Worm (Caenorhabditis elegans): ENCODE data around the gene amt-1.

ce11 chrX:4564717-4565316 lies 6.4 kb upstream of the amt-1 start, which contains the start of gene amt-4:
- TF ChIP-seq sea-2 (GFP tag; IDR thresholded peaks at IDR 0.05) (no peak), rpc-1 (optimal IDR thresholded peaks at IDR 0.05) (no peak), rpc-1 (tag; optimal IDR thresholded peaks at IDR 0.05) (no peak), ztf-3 (GFP tag; optimal IDR thresholded peaks at IDR 0.05) (no peak), ceh-40 (GFP tag; IDR thresholded peaks at IDR 0.05) (no peak), dox-1 (GFP tag; IDR thresholded peaks at IDR 0.05) (0 out of 2 replicates have a peak, but pooled peaks have one; percentile 26), unc-62 (GFP tag; optimal IDR thresholded peaks at IDR 0.05) (no peak), hmg-1.2 (GFP tag; IDR thresholded peaks at IDR 0.05) (no peak), K12H6.12 (tag; optimal IDR thresholded peaks at IDR 0.05) (no peak), lir-1 (GFP tag; conservative IDR thresholded peaks at IDR 0.05) (no peak)
